Worm (Caenorhabditis elegans): Measurements from ENCODE around the gene C17H12.3.
A peak's percentile ranks its signal among the peaks of the same experiment; 100 is the strongest.

C17H12.3 gene

ce11 chrIV:6839091-6839522 is 43.7 kb upstream of the C17H12.3 start (continued):
- no peak for TF ChIP-seq zip-4 (GFP tag; optimal IDR thresholded peaks at IDR 0.05)
- peak; percentile 88 for TF ChIP-seq nhr-20 (tag; optimal IDR thresholded peaks at IDR 0.05)
- TF ChIP-seq jun-1 (tag; optimal IDR thresholded peaks at IDR 0.05): peak; percentile 79
- TF ChIP-seq mep-1 (tag; optimal IDR thresholded peaks at IDR 0.05): peak; percentile 59
- TF ChIP-seq snpc-4 (tag; optimal IDR thresholded peaks at IDR 0.05): no peak
- TF ChIP-seq ceh-63 (GFP tag; optimal IDR thresholded peaks at IDR 0.05): no peak
- peak; percentile 49 for TF ChIP-seq pqm-1 (tag; optimal IDR thresholded peaks at IDR 0.05)
- peak; percentile 74 for TF ChIP-seq xbp-1 (tag; optimal IDR thresholded peaks at IDR 0.05)

ce11 chrIV:6836769-6837168 is 41.3 kb upstream of the C17H12.3 start:
- TF ChIP-seq ztf-4 (tag; optimal IDR thresholded peaks at IDR 0.05): no peak
- TF ChIP-seq rnt-1 (tag; optimal IDR thresholded peaks at IDR 0.05): peak; percentile 46
- no peak for TF ChIP-seq ama-1 (optimal IDR thresholded peaks at IDR 0.05)
- TF ChIP-seq unc-98 (GFP tag; IDR thresholded peaks at IDR 0.05): no peak
- TF ChIP-seq pag-3 (tag; optimal IDR thresholded peaks at IDR 0.05; ENCODE audit: borderline replicate concordance, insufficient read depth): no peak
- no peak for TF ChIP-seq dpl-1 (GFP tag; optimal IDR thresholded peaks at IDR 0.05)
- TF ChIP-seq zag-1 (tag; optimal IDR thresholded peaks at IDR 0.05): no peak
- TF ChIP-seq efl-1 (optimal IDR thresholded peaks at IDR 0.05): no peak
- TF ChIP-seq efl-1 (GFP tag; optimal IDR thresholded peaks at IDR 0.05 in 1 of 2): peak in 1 of 2 experiments; percentile 76
- TF ChIP-seq egl-27 (tag; optimal IDR thresholded peaks at IDR 0.05): no peak
- no peak for TF ChIP-seq sup-37 (GFP tag; optimal IDR thresholded peaks at IDR 0.05)
- TF ChIP-seq lin-14 (GFP tag; optimal IDR thresholded peaks at IDR 0.05): peak; percentile 84
- no peak for TF ChIP-seq vab-15 (tag; optimal IDR thresholded peaks at IDR 0.05)
- no peak for TF ChIP-seq ceh-63 (GFP tag; optimal IDR thresholded peaks at IDR 0.05)
- peak; percentile 43 for TF ChIP-seq nhr-71 (tag; optimal IDR thresholded peaks at IDR 0.05)
- no peak for TF ChIP-seq unc-62 (GFP tag; optimal IDR thresholded peaks at IDR 0.05)
- no peak for TF ChIP-seq C16A3.4 (tag; optimal IDR thresholded peaks at IDR 0.05)
- TF ChIP-seq skn-1 (tag; optimal IDR thresholded peaks at IDR 0.05): no peak
- TF ChIP-seq lsy-2 (tag; optimal IDR thresholded peaks at IDR 0.05): peak in 1 of 2 experiments; percentile 33
- no peak for TF ChIP-seq nhr-12 (tag; optimal IDR thresholded peaks at IDR 0.05)
- TF ChIP-seq tlp-1 (tag; optimal IDR thresholded peaks at IDR 0.05): no peak
- TF ChIP-seq mdl-1 (tag; optimal IDR thresholded peaks at IDR 0.05): no peak
- no peak for TF ChIP-seq nhr-237 (tag; optimal IDR thresholded peaks at IDR 0.05)
- no peak for TF ChIP-seq fos-1 (tag; optimal IDR thresholded peaks at IDR 0.05)
- TF ChIP-seq dsc-1 (tag; optimal IDR thresholded peaks at IDR 0.05): peak; percentile 35
- no peak for TF ChIP-seq ceh-82 (tag; optimal IDR thresholded peaks at IDR 0.05)
- no peak for TF ChIP-seq isw-1 (GFP tag; IDR thresholded peaks at IDR 0.05)
- TF ChIP-seq C34B4.2 (tag; optimal IDR thresholded peaks at IDR 0.05): no peak
- TF ChIP-seq nhr-85 (tag): no peak
- TF ChIP-seq nhr-20 (tag; optimal IDR thresholded peaks at IDR 0.05): no peak
- TF ChIP-seq nhr-90 (tag; optimal IDR thresholded peaks at IDR 0.05; ENCODE audit: poor library complexity): no peak
- no peak for TF ChIP-seq aha-1 (tag; optimal IDR thresholded peaks at IDR 0.05)
- no peak for TF ChIP-seq C04F5.9 (tag; optimal IDR thresholded peaks at IDR 0.05)
- no peak for TF ChIP-seq alr-1 (tag; optimal IDR thresholded peaks at IDR 0.05; ENCODE audit: borderline replicate concordance)
- TF ChIP-seq tbx-2 (tag; optimal IDR thresholded peaks at IDR 0.05): no peak

ce11 chrIV:6834705-6835104 is 39.3 kb upstream of the C17H12.3 start:
- TF ChIP-seq zag-1 (tag; optimal IDR thresholded peaks at IDR 0.05): no peak
- no peak for TF ChIP-seq xbp-1 (tag; optimal IDR thresholded peaks at IDR 0.05)
- TF ChIP-seq lsy-2 (tag; optimal IDR thresholded peaks at IDR 0.05): peak in 1 of 2 experiments; percentile 19
- no peak for TF ChIP-seq C04F5.9 (tag; optimal IDR thresholded peaks at IDR 0.05)
- no peak for TF ChIP-seq mdl-1 (tag; optimal IDR thresholded peaks at IDR 0.05)
- peak; percentile 83 for TF ChIP-seq lin-14 (GFP tag; optimal IDR thresholded peaks at IDR 0.05)
- no peak for TF ChIP-seq ceh-90 (tag; optimal IDR thresholded peaks at IDR 0.05)
- no peak for TF ChIP-seq fos-1 (tag; optimal IDR thresholded peaks at IDR 0.05)
- no peak for TF ChIP-seq hpl-2 (GFP tag; optimal IDR thresholded peaks at IDR 0.05)
- no peak for TF ChIP-seq unc-130 (tag; optimal IDR thresholded peaks at IDR 0.05)
- TF ChIP-seq grh-1 (GFP tag; IDR thresholded peaks at IDR 0.05): no peak
- no peak for TF ChIP-seq F16B12.6 (tag; optimal IDR thresholded peaks at IDR 0.05)
- no peak for TF ChIP-seq sox-4 (tag; optimal IDR thresholded peaks at IDR 0.05)
- no peak for TF ChIP-seq lir-3 (tag; optimal IDR thresholded peaks at IDR 0.05; ENCODE audit: poor library complexity)
- no peak for TF ChIP-seq Y116A8C.19 (tag; optimal IDR thresholded peaks at IDR 0.05; ENCODE audit: borderline replicate concordance)
- no peak for TF ChIP-seq unc-62 (GFP tag; optimal IDR thresholded peaks at IDR 0.05)
- TF ChIP-seq dsc-1 (tag; optimal IDR thresholded peaks at IDR 0.05): no peak
- TF ChIP-seq unc-86 (tag; optimal IDR thresholded peaks at IDR 0.05): peak; percentile 50
- TF ChIP-seq ztf-4 (tag; optimal IDR thresholded peaks at IDR 0.05): no peak
- TF ChIP-seq nhr-28 (tag; optimal IDR thresholded peaks at IDR 0.05): no peak
- no peak for TF ChIP-seq ets-5 (GFP tag; IDR thresholded peaks at IDR 0.05)
